Worm (Caenorhabditis elegans): ENCODE data around the gene Y7A5A.10.

The Y7A5A.10 gene

ce11 chrX:15772674-15773073 is 22.2 kb downstream of the Y7A5A.10 start, which contains the start of gene Y7A5A.2:
Gene Y7A5A.2 (minus strand): TSS chrX:15772735.
- TF ChIP-seq tra-1 (GFP tag; IDR thresholded peaks at IDR 0.05) (no peak), lin-39 (tag; optimal IDR thresholded peaks at IDR 0.05) (no peak), unc-62 (GFP tag; optimal IDR thresholded peaks at IDR 0.05 in 1 of 2) (peak in 1 of 2 experiments; percentile 97), unc-62 (tag; optimal IDR thresholded peaks at IDR 0.05) (no peak), fos-1 (tag; optimal IDR thresholded peaks at IDR 0.05) (no peak), F49E8.2 (tag; optimal IDR thresholded peaks at IDR 0.05; ENCODE audit: borderline replicate concordance) (no peak), vab-7 (GFP tag; IDR thresholded peaks at IDR 0.05) (no peak), lim-7 (GFP tag; IDR thresholded peaks at IDR 0.05) (no peak), F26F4.8 (GFP tag; conservative IDR thresholded peaks at IDR 0.05) (no peak), nhr-111 (GFP tag; optimal IDR thresholded peaks at IDR 0.05) (no peak), daf-16 (GFP tag; optimal IDR thresholded peaks at IDR 0.05) (no peak), daf-16 (tag; optimal IDR thresholded peaks at IDR 0.05) (peak; percentile 53), nhr-102 (tag; optimal IDR thresholded peaks at IDR 0.05) (no peak), daf-19 (GFP tag; conservative IDR thresholded peaks at IDR 0.05) (no peak), ces-1 (GFP tag; optimal IDR thresholded peaks at IDR 0.05) (no peak), mep-1 (tag; optimal IDR thresholded peaks at IDR 0.05) (no peak), dmd-9 (GFP tag; IDR thresholded peaks at IDR 0.05) (no peak), lsy-2 (tag; optimal IDR thresholded peaks at IDR 0.05) (no peak), lir-3 (tag; optimal IDR thresholded peaks at IDR 0.05) (no peak), mxl-3 (GFP tag; optimal IDR thresholded peaks at IDR 0.05) (no peak), nhr-10 (tag; optimal IDR thresholded peaks at IDR 0.05) (no peak), ztf-11 (tag; optimal IDR thresholded peaks at IDR 0.05) (no peak), Y48G9A.11 (GFP tag; IDR thresholded peaks at IDR 0.05) (no peak), dve-1 (tag; optimal IDR thresholded peaks at IDR 0.05; ENCODE audit: insufficient read depth) (peak; percentile 38), sdz-12 (GFP tag; optimal IDR thresholded peaks at IDR 0.05) (no peak), nhr-28 (tag; optimal IDR thresholded peaks at IDR 0.05) (peak; percentile 9)

- TF ChIP-seq mes-2 (tag; optimal IDR thresholded peaks at IDR 0.05; ENCODE audit: poor library complexity, severe bottlenecking) (peak; percentile 21), daf-16 (GFP tag; optimal IDR thresholded peaks at IDR 0.05) (no peak), daf-16 (tag; optimal IDR thresholded peaks at IDR 0.05) (peak; percentile 96), nhr-76 (tag; optimal IDR thresholded peaks at IDR 0.05) (no peak), unc-62 (GFP tag; optimal IDR thresholded peaks at IDR 0.05 in 1 of 2) (peak in 1 of 2 experiments; percentile 55), unc-62 (tag; optimal IDR thresholded peaks at IDR 0.05) (no peak), hlh-11 (tag; optimal IDR thresholded peaks at IDR 0.05) (peak; percentile 20), pqm-1 (tag; optimal IDR thresholded peaks at IDR 0.05) (peak; percentile 61), nhr-28 (tag; optimal IDR thresholded peaks at IDR 0.05) (peak; percentile 43), dve-1 (tag; optimal IDR thresholded peaks at IDR 0.05; ENCODE audit: insufficient read depth) (peak; percentile 15), rbr-2 (tag; optimal IDR thresholded peaks at IDR 0.05) (no peak), aha-1 (tag) (peak; percentile 26), dmd-6 (GFP tag; IDR thresholded peaks at IDR 0.05) (peak; percentile 51; the same call in 1 of the 2 replicates), F44E2.7 (GFP tag; IDR thresholded peaks at IDR 0.05) (no peak)
Observed at ce11 chrX:15771411-15771810, 23.5 kb downstream of the Y7A5A.10 start, which contains the start of gene Y7A5A.1. Gene Y7A5A.1 (minus strand): TSS chrX:15771493.

- TF ChIP-seq T20F7.1 (GFP tag; optimal IDR thresholded peaks at IDR 0.05) (no peak), set-16 (GFP tag; IDR thresholded peaks at IDR 0.05) (peak; percentile 37; the same call in 1 of the 2 replicates)
Observed at ce11 chrX:15770787-15771186, 24.1 kb downstream of the Y7A5A.10 start.

ce11 chrX:15769895-15770559 is 24.9 kb downstream of the Y7A5A.10 start:
- TF ChIP-seq tra-1 (GFP tag; IDR thresholded peaks at IDR 0.05), result no peak
- no peak for TF ChIP-seq ceh-82 (tag; optimal IDR thresholded peaks at IDR 0.05)
- TF ChIP-seq tag-97 (GFP tag; IDR thresholded peaks at IDR 0.05), result no peak
- no peak for TF ChIP-seq spr-3 (GFP tag; optimal IDR thresholded peaks at IDR 0.05)
- no peak for TF ChIP-seq lin-15B (tag; optimal IDR thresholded peaks at IDR 0.05)
- no peak for TF ChIP-seq egl-27 (tag; optimal IDR thresholded peaks at IDR 0.05)
- no peak for TF ChIP-seq daf-8 (GFP tag; IDR thresholded peaks at IDR 0.05)
- no peak for TF ChIP-seq php-3 (GFP tag; IDR thresholded peaks at IDR 0.05)
- TF ChIP-seq pha-4 (GFP tag; IDR thresholded peaks at IDR 0.05), result no peak
- no peak for TF ChIP-seq pha-4 (tag; optimal IDR thresholded peaks at IDR 0.05)
- TF ChIP-seq ama-1 (optimal IDR thresholded peaks at IDR 0.05), result no peak
- TF ChIP-seq lin-13 (GFP tag; optimal IDR thresholded peaks at IDR 0.05), result no peak
- TF ChIP-seq nhr-11 (tag; optimal IDR thresholded peaks at IDR 0.05), result no peak
- TF ChIP-seq pqm-1 (tag; optimal IDR thresholded peaks at IDR 0.05), result peak; percentile 49
